Worm (Caenorhabditis elegans) whole organism, L4 larva: Measurements from ENCODE around the gene T26H8.5.
A peak's percentile ranks its signal among the peaks of the same experiment; 100 is the strongest.

Experiments
- F44E2.7 ChIP-seq: fragments of 200-800 bp; sonication (Bioruptor generic); IDR thresholded peaks from 2 replicates; pipeline ENCODE4 v2.1.2; 2022; ENCODE audit warnings: missing genetic modification characterization, missing compliant biosample characterization
- F49E8.2 ChIP-seq: sonication (generic microtip); optimal IDR thresholded peaks from 2 replicates; lab custom pipeline; 2016; ENCODE audit warnings: missing compliant biosample characterization, mild to moderate bottlenecking, missing genetic modification characterization, borderline replicate concordance
- R02D3.7 ChIP-seq: fragments of 150-350 bp; sonication (generic microtip); optimal IDR thresholded peaks from 3 replicates; lab custom pipeline; 2014; ENCODE audit warnings: missing biosample characterization, missing genetic modification characterization
- T20F7.1 ChIP-seq: fragments of 200-800 bp; sonication (Bioruptor generic); optimal IDR thresholded peaks from 2 replicates; lab custom pipeline; 2018; ENCODE audit warnings: mild to moderate bottlenecking, missing genetic modification characterization, missing compliant biosample characterization
- ZK546.5 ChIP-seq, 2 experiments: sonication (generic microtip); optimal IDR thresholded peaks; 2 replicates each; lab custom pipeline; 2017; ENCODE audit warnings: missing biosample characterization in 2 of 2, missing genetic modification characterization in 2 of 2
- aly-2 ChIP-seq: sonication (generic microtip); optimal IDR thresholded peaks from 2 replicates; lab custom pipeline; 2018; ENCODE audit warnings: missing biosample characterization, missing genetic modification characterization
- arid-1 ChIP-seq: fragments of 200-800 bp; sonication (Bioruptor generic); conservative IDR thresholded peaks from 2 replicates; pipeline ENCODE4 v1.3.6; 2022; ENCODE audit warnings: missing genetic modification reagents, missing genetic modification characterization, missing compliant biosample characterization
- attf-4 ChIP-seq: sonication (generic microtip); optimal IDR thresholded peaks from 3 replicates; lab custom pipeline; 2017; ENCODE audit warnings: missing biosample characterization, missing genetic modification characterization
- ces-1 ChIP-seq: fragments of 150-350 bp; sonication (generic microtip); optimal IDR thresholded peaks from 4 replicates; lab custom pipeline; 2014; ENCODE audit warnings: missing biosample characterization, missing genetic modification reagents, missing genetic modification characterization
- cey-2 ChIP-seq: sonication (generic microtip); optimal IDR thresholded peaks from 3 replicates; lab custom pipeline; 2017; ENCODE audit warnings: missing genetic modification characterization, mild to moderate bottlenecking, missing compliant biosample characterization, antibody characterized with exemption, borderline replicate concordance; ENCODE audit not compliant: insufficient read depth
- daf-16 ChIP-seq, 3 experiments: sonication (generic microtip); optimal IDR thresholded peaks; 2 replicates each; lab custom pipeline; 2016 to 2017; ENCODE audit warnings: missing genetic modification characterization in 3 of 3, missing genetic modification reagents in 3 of 3, mild to moderate bottlenecking in 2 of 3, missing compliant biosample characterization in 2 of 3, missing biosample characterization in 1 of 3, moderate library complexity in 1 of 3
- dmd-6 ChIP-seq: fragments of 200-800 bp; sonication (Bioruptor generic); IDR thresholded peaks from 2 replicates; pipeline ENCODE4 v1.3.6; 2022; ENCODE audit warnings: missing genetic modification reagents, missing genetic modification characterization, missing compliant biosample characterization
- dmd-8 ChIP-seq: fragments of 200-800 bp; sonication (Bioruptor generic); IDR thresholded peaks from 2 replicates; pipeline ENCODE4 v1.3.6; 2022; ENCODE audit warnings: missing genetic modification characterization, missing compliant biosample characterization
- dve-1 ChIP-seq: sonication (generic microtip); optimal IDR thresholded peaks from 2 replicates; lab custom pipeline; 2017; ENCODE audit warnings: antibody characterized with exemption, mild to moderate bottlenecking, missing genetic modification characterization, missing compliant biosample characterization; ENCODE audit not compliant: insufficient read depth
- egl-43 ChIP-seq: fragments of 200-800 bp; sonication (Bioruptor generic); IDR thresholded peaks from 2 replicates; pipeline ENCODE4 v1.3.6; 2022; ENCODE audit warnings: missing genetic modification reagents, missing genetic modification characterization, missing compliant biosample characterization
- hif-1 ChIP-seq, 2 experiments: sonication (generic microtip); optimal IDR thresholded peaks; 2 replicates each; lab custom pipeline; 2016 to 2017; ENCODE audit warnings: missing compliant biosample characterization in 2 of 2, missing genetic modification characterization in 2 of 2, missing genetic modification reagents in 2 of 2, missing genotype in 2 of 2, mild to moderate bottlenecking in 1 of 2
- hlh-11 ChIP-seq: fragments of 200-800 bp; sonication (Bioruptor generic); optimal IDR thresholded peaks from 2 replicates; lab custom pipeline; 2018; ENCODE audit warnings: mild to moderate bottlenecking, missing genetic modification characterization, missing compliant biosample characterization
- hmg-1.1 ChIP-seq: fragments of 200-800 bp; sonication (Bioruptor generic); IDR thresholded peaks from 2 replicates; pipeline ENCODE4 v1.3.6; 2022; ENCODE audit warnings: missing genetic modification reagents, missing genetic modification characterization, missing compliant biosample characterization
- lin-1 ChIP-seq: fragments of 200-800 bp; sonication (Bioruptor generic); IDR thresholded peaks from 2 replicates; pipeline ENCODE4 v1.3.6; 2022; ENCODE audit warnings: missing genetic modification reagents, missing genetic modification characterization, missing compliant biosample characterization
- lin-13 ChIP-seq: fragments of 150-350 bp; optimal IDR thresholded peaks from 2 replicates; lab custom pipeline; 2014; ENCODE audit warnings: missing biosample characterization, missing genetic modification reagents, missing genetic modification characterization
- lin-15B ChIP-seq: fragments of 150-350 bp; sonication (generic microtip); optimal IDR thresholded peaks from 3 replicates; lab custom pipeline; 2014; ENCODE audit warnings: missing biosample characterization, missing genetic modification characterization
- lin-39 ChIP-seq: fragments of 150-350 bp; optimal IDR thresholded peaks from 2 replicates; lab custom pipeline; 2014; ENCODE audit warnings: missing biosample characterization, missing genetic modification reagents, missing genetic modification characterization
- lsy-2 ChIP-seq, 2 experiments: fragments of 150-350 bp in 1 of 2; sonication (generic microtip) in 1 of 2; optimal IDR thresholded peaks; 2 replicates each; lab custom pipeline; 2014 to 2017; ENCODE audit warnings: missing biosample characterization in 2 of 2, missing genetic modification characterization in 2 of 2
- madf-5 ChIP-seq, 2 experiments: fragments of 200-800 bp; sonication (Bioruptor generic); IDR thresholded peaks; 2 replicates each; pipeline ENCODE4 v1.3.6; 2022; ENCODE audit warnings: missing compliant biosample characterization in 2 of 2, missing genetic modification characterization in 2 of 2
- mdl-1 ChIP-seq, 2 experiments: fragments of 150-350 bp in 1 of 2; sonication (generic microtip) in 1 of 2; optimal IDR thresholded peaks; 2 replicates each; lab custom pipeline; 2014 to 2017; ENCODE audit warnings: missing biosample characterization in 2 of 2, missing genetic modification characterization in 2 of 2
- mdt-29 ChIP-seq: fragments of 200-800 bp; sonication (Bioruptor generic); IDR thresholded peaks from 2 replicates; pipeline ENCODE4 v1.3.6; 2022; ENCODE audit warnings: missing genetic modification reagents, missing genetic modification characterization, missing compliant biosample characterization
- mxl-2 ChIP-seq: fragments of 200-800 bp; sonication (Bioruptor generic); conservative IDR thresholded peaks from 2 replicates; pipeline ENCODE4 v1.3.6; 2022; ENCODE audit warnings: missing genetic modification reagents, missing genetic modification characterization, missing compliant biosample characterization
- nhr-11 ChIP-seq: fragments of 150-350 bp; optimal IDR thresholded peaks from 2 replicates; lab custom pipeline; 2014; ENCODE audit warnings: missing biosample characterization, missing genetic modification characterization
- nhr-28 ChIP-seq: fragments of 150-350 bp; optimal IDR thresholded peaks from 2 replicates; lab custom pipeline; 2014; ENCODE audit warnings: missing biosample characterization, missing genetic modification characterization
- nhr-48 ChIP-seq: sonication (generic microtip); optimal IDR thresholded peaks from 2 replicates; lab custom pipeline; 2016; ENCODE audit warnings: mild to moderate bottlenecking, missing genetic modification characterization, missing compliant biosample characterization
- nhr-6 ChIP-seq: fragments of 150-350 bp; optimal IDR thresholded peaks from 2 replicates; lab custom pipeline; 2014; ENCODE audit warnings: missing biosample characterization, missing genetic modification characterization
- nhr-77 ChIP-seq: fragments of 150-350 bp; optimal IDR thresholded peaks from 2 replicates; lab custom pipeline; 2014; ENCODE audit warnings: missing biosample characterization, missing genetic modification characterization
- pha-4 ChIP-seq, 2 experiments: fragments of 150-350 bp in 1 of 2; fragments of 200-800 bp in 1 of 2; sonication (Bioruptor generic) in 1 of 2; IDR thresholded peaks in 1 of 2; optimal IDR thresholded peaks in 1 of 2; 2 replicates each; pipeline versions ENCODE4 v1.3.6 to Lab custom; 2014 to 2022; ENCODE audit warnings: missing genetic modification characterization in 2 of 2, missing genetic modification reagents in 2 of 2, missing biosample characterization in 1 of 2, missing compliant biosample characterization in 1 of 2
- pqm-1 ChIP-seq: sonication (generic microtip); optimal IDR thresholded peaks from 2 replicates; lab custom pipeline; 2017; ENCODE audit warnings: missing biosample characterization, missing genetic modification characterization
- tag-97 ChIP-seq: fragments of 200-800 bp; sonication (Bioruptor generic); IDR thresholded peaks from 2 replicates; pipeline ENCODE4 v1.3.6; 2022; ENCODE audit warnings: missing genetic modification characterization, missing compliant biosample characterization
- unc-39 ChIP-seq: sonication (generic microtip); optimal IDR thresholded peaks from 2 replicates; lab custom pipeline; 2017; ENCODE audit warnings: missing biosample characterization, missing genetic modification characterization
- unc-62 ChIP-seq, 3 experiments: fragments of 150-350 bp in 1 of 3; sonication (generic microtip); optimal IDR thresholded peaks in 2 of 3; peaks in 1 of 3; 1 replicate in 1 of 3; 2 replicates in 2 of 3; lab custom pipeline; 2014 to 2017; ENCODE audit warnings: missing biosample characterization in 3 of 3, missing genetic modification characterization in 3 of 3, missing genetic modification reagents in 3 of 3, missing genotype in 1 of 3
- zip-2 ChIP-seq: fragments of 150-350 bp; optimal IDR thresholded peaks from 2 replicates; lab custom pipeline; 2014; ENCODE audit warnings: missing biosample characterization, missing genetic modification characterization
- ztf-11 ChIP-seq: fragments of 150-350 bp; optimal IDR thresholded peaks from 2 replicates; lab custom pipeline; 2014; ENCODE audit warnings: missing biosample characterization, missing genetic modification characterization
- ztf-7 ChIP-seq: fragments of 150-350 bp; optimal IDR thresholded peaks from 2 replicates; lab custom pipeline; 2014; ENCODE audit warnings: missing biosample characterization, missing genetic modification characterization

T26H8.5 gene

ce11 chrV:15305502-15305901 is at the start of gene T26H8.5:
T26H8.5 (minus strand) TSS chrV:15305602.
- TF ChIP-seq lin-1 = no peak
- TF ChIP-seq R02D3.7 (tag; lab: Kevin White, UChicago) = no peak
- no peak for TF ChIP-seq aly-2 (tag; lab: Kevin White, UChicago)
- no peak for TF ChIP-seq ZK546.5 (tag; optimal IDR thresholded peaks at IDR 0.05; lab: Kevin White, UChicago)
- no peak for TF ChIP-seq daf-16 (GFP tag; optimal IDR thresholded peaks at IDR 0.05; lab: Kevin White, UChicago)
- no peak for TF ChIP-seq daf-16 (tag; optimal IDR thresholded peaks at IDR 0.05; lab: Kevin White, UChicago)

- TF ChIP-seq nhr-48 (peak; percentile 91), nhr-77 (peak; percentile 86), ces-1 (no peak), lin-15B (tag; lab: Kevin White, UChicago) (no peak), nhr-11 (tag; lab: Kevin White, UChicago) (no peak), hif-1 (tag; optimal IDR thresholded peaks at IDR 0.05; lab: Kevin White, UChicago) (peak in 1 of 2 experiments; percentile 58), nhr-28 (tag; lab: Kevin White, UChicago) (peak; percentile 98), pqm-1 (tag; lab: Kevin White, UChicago) (peak; percentile 72), dmd-6 (GFP tag; lab: Robert Waterston, UW) (peak; percentile 99), unc-62 (GFP tag; optimal IDR thresholded peaks at IDR 0.05 in 1 of 2; lab: Kevin White, UChicago) (peak in 1 of 2 experiments; percentile 35), unc-62 (tag; optimal IDR thresholded peaks at IDR 0.05; lab: Kevin White, UChicago) (no peak), hlh-11 (tag; lab: Kevin White, UChicago) (peak; percentile 85), attf-4 (tag; lab: Kevin White, UChicago) (no peak), mdl-1 (tag; optimal IDR thresholded peaks at IDR 0.05; lab: Kevin White, UChicago) (peak in 1 of 2 experiments; percentile 77), dve-1 (peak; percentile 95), dmd-8 (GFP tag; lab: Robert Waterston, UW) (no peak), daf-16 (GFP tag; optimal IDR thresholded peaks at IDR 0.05; lab: Kevin White, UChicago) (no peak), daf-16 (tag; optimal IDR thresholded peaks at IDR 0.05; lab: Kevin White, UChicago) (peak; percentile 96), T20F7.1 (GFP tag; lab: Kevin White, UChicago) (peak; percentile 68), mxl-2 (GFP tag; lab: Robert Waterston, UW) (no peak), nhr-6 (tag; lab: Kevin White, UChicago) (peak; percentile 90), ztf-7 (tag; lab: Kevin White, UChicago) (peak; percentile 77)
These were observed 49.2 kb upstream of the T26H8.5 start, which contains the start of gene C29F3.7 for ce11 chrV:15354648-15355047. C29F3.7 (plus strand) TSS chrV:15354901.

- TF ChIP-seq nhr-6 (tag; lab: Kevin White, UChicago) (no peak), lsy-2 (tag; optimal IDR thresholded peaks at IDR 0.05; lab: Kevin White, UChicago) (no peak), egl-43 (GFP tag; lab: Robert Waterston, UW) (no peak), ztf-7 (tag; lab: Kevin White, UChicago) (no peak), lin-13 (GFP tag; lab: Kevin White, UChicago) (no peak), nhr-28 (tag; lab: Kevin White, UChicago) (no peak), unc-62 (GFP tag; optimal IDR thresholded peaks at IDR 0.05 in 1 of 2; lab: Kevin White, UChicago) (no peak), unc-62 (tag; optimal IDR thresholded peaks at IDR 0.05; lab: Kevin White, UChicago) (no peak), unc-39 (no peak), cey-2 (tag; lab: Kevin White, UChicago) (no peak)
- TF ChIP-seq, all 104 proteins: peak for 0
These were observed 47.0 kb upstream of the T26H8.5 start, which contains the start of gene srx-58 for ce11 chrV:15352376-15352775. srx-58 (plus strand) TSS chrV:15352676.

- no peak for TF ChIP-seq mdt-29 (GFP tag; lab: Robert Waterston, UW)
- no peak for TF ChIP-seq nhr-48
- TF ChIP-seq zip-2 (tag; lab: Kevin White, UChicago) = no peak
- TF ChIP-seq lin-39 (tag; lab: Kevin White, UChicago) = no peak
- TF ChIP-seq arid-1 (GFP tag; lab: Robert Waterston, UW) = no peak
- TF ChIP-seq F49E8.2 (tag; lab: Kevin White, UChicago) = no peak
- no peak for TF ChIP-seq pha-4 (GFP tag; IDR thresholded peaks at IDR 0.05; lab: Robert Waterston, UW)
- TF ChIP-seq pha-4 (tag; optimal IDR thresholded peaks at IDR 0.05; lab: Kevin White, UChicago) = no peak
- no peak for TF ChIP-seq F44E2.7 (GFP tag; lab: Robert Waterston, UW)
- no peak for TF ChIP-seq madf-5 (GFP tag; IDR thresholded peaks at IDR 0.05; lab: Robert Waterston, UW)
- TF ChIP-seq tag-97 = no peak
- TF ChIP-seq ztf-11 = no peak
- no peak for TF ChIP-seq hmg-1.1 (GFP tag; lab: Robert Waterston, UW)
These were observed 45.2 kb upstream of the T26H8.5 start, which contains the start of gene clec-231 for ce11 chrV:15350615-15351014. clec-231 (minus strand) TSS chrV:15350715.
